Worm (Caenorhabditis elegans): ENCODE measurements around the gene rpl-36.A.

The rpl-36.A gene

DNA sequence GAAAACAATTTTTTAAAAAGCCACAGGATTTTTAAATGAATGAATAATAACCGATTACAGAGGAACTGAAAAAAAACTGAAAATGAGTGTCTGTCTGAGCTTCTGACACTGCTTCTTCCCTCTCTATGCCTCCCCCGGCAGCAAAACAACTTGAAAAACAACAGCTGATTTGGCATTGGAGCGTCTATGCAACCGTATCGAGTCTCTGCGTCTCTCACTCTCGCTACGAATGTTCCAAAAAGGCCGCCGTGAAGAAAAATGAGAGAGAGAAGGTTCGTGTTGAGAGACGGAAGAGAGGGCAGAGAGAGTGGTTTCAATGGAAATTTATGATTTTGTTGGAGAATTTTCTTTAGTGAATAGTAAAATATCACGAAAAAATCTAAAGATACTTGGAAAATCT, 6.0 kb upstream of the rpl-36.A start:
- TF ChIP-seq ztf-23 (GFP tag; IDR thresholded peaks at IDR 0.05) (no peak), flt-1 (GFP tag; IDR thresholded peaks at IDR 0.05) (no peak), T22C8.4 (GFP tag; IDR thresholded peaks at IDR 0.05) (no peak), cog-1 (tag; optimal IDR thresholded peaks at IDR 0.05) (peak; percentile 29), med-1 (GFP tag; optimal IDR thresholded peaks at IDR 0.05; ENCODE audit: insufficient read depth) (no peak)

ce11 chrII:11101171-11101570, 4.2 kb upstream of the rpl-36.A start:
- TF ChIP-seq tab-1 (GFP tag; IDR thresholded peaks at IDR 0.05) (no peak), med-1 (GFP tag; optimal IDR thresholded peaks at IDR 0.05; ENCODE audit: insufficient read depth) (no peak), ref-1 (GFP tag; conservative IDR thresholded peaks at IDR 0.05) (no peak), flt-1 (GFP tag; IDR thresholded peaks at IDR 0.05) (no peak), T22C8.4 (GFP tag; IDR thresholded peaks at IDR 0.05) (no peak), ztf-29 (GFP tag; IDR thresholded peaks at IDR 0.05) (no peak), cog-1 (tag; optimal IDR thresholded peaks at IDR 0.05) (no peak), klf-2 (GFP tag; conservative IDR thresholded peaks at IDR 0.05) (no peak), ztf-23 (GFP tag; IDR thresholded peaks at IDR 0.05) (no peak)

DNA sequence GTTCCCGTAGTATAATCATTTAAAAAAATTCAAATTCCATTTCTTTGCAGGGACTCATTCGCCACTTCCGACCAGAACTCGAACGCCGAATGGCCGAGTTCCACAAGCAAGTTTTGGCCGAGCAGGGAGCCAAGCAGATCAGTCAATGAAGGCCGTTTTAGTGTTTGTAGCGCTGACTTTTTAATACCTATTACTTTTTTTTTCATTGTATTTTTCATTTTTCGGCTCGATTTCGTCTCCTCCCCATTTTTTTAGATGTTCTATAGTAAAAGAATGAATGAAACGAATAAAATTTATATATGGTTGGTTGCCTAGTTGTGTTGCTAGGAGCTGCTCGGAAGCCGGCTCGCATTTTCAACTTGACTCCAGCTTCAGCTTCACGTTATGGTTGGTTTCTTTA, 2.8 kb upstream of the rpl-36.A start, which contains the start of gene C09H10.4:
TSS of gene C09H10.4 (plus strand) at position 301 of the 400 bp plus-strand sequence.
- no peak for TF ChIP-seq med-1 (GFP tag; optimal IDR thresholded peaks at IDR 0.05; ENCODE audit: insufficient read depth)
- TF ChIP-seq ztf-29 (GFP tag; IDR thresholded peaks at IDR 0.05) = no peak
- no peak for TF ChIP-seq ztf-23 (GFP tag; IDR thresholded peaks at IDR 0.05)
- no peak for TF ChIP-seq flt-1 (GFP tag; IDR thresholded peaks at IDR 0.05)
- TF ChIP-seq klf-2 (GFP tag; conservative IDR thresholded peaks at IDR 0.05) = no peak
- TF ChIP-seq T22C8.4 (GFP tag; IDR thresholded peaks at IDR 0.05) = no peak
- TF ChIP-seq tab-1 (GFP tag; IDR thresholded peaks at IDR 0.05) = no peak
- TF ChIP-seq ref-1 (GFP tag; conservative IDR thresholded peaks at IDR 0.05) = no peak
- no peak for TF ChIP-seq cog-1 (tag; optimal IDR thresholded peaks at IDR 0.05)

DNA sequence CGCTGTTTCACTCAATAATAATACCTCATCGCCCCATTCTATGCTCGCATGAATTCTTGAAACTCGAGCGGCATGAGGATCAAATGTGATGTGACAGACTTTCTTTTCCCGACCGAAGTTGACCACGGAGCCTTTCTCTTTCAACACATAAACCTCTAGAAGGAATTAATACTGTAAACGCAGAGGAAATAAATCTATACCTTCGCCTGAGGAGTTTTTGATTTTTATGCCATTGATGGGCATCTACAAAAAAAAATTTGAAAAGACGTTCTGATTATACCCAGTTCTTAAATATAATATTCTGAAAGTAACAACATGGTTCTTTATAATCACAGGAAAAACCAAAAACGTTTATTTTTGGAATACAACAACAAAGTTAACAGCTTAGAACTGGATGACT, 771 bp downstream of the rpl-36.A start, which contains the start of gene nbs-1:
TSS of gene nbs-1 (minus strand) at position 246 of the 400 bp plus-strand sequence.
- no peak for TF ChIP-seq ztf-23 (GFP tag; IDR thresholded peaks at IDR 0.05)
- no peak for TF ChIP-seq T22C8.4 (GFP tag; IDR thresholded peaks at IDR 0.05)
- no peak for TF ChIP-seq cog-1 (tag; optimal IDR thresholded peaks at IDR 0.05)
- no peak for TF ChIP-seq tab-1 (GFP tag; IDR thresholded peaks at IDR 0.05)
- TF ChIP-seq med-1 (GFP tag; optimal IDR thresholded peaks at IDR 0.05; ENCODE audit: insufficient read depth) = no peak
- no peak for TF ChIP-seq flt-1 (GFP tag; IDR thresholded peaks at IDR 0.05)
- TF ChIP-seq ztf-29 (GFP tag; IDR thresholded peaks at IDR 0.05) = no peak
- no peak for TF ChIP-seq ref-1 (GFP tag; conservative IDR thresholded peaks at IDR 0.05)
- TF ChIP-seq klf-2 (GFP tag; conservative IDR thresholded peaks at IDR 0.05) = no peak

ce11 chrII:11094431-11094830, 2.6 kb downstream of the rpl-36.A start:
- TF ChIP-seq med-1 (GFP tag; optimal IDR thresholded peaks at IDR 0.05; ENCODE audit: insufficient read depth) (no peak), ztf-23 (GFP tag; IDR thresholded peaks at IDR 0.05) (no peak), ztf-29 (GFP tag; IDR thresholded peaks at IDR 0.05) (no peak), cog-1 (tag; optimal IDR thresholded peaks at IDR 0.05) (no peak), ref-1 (GFP tag; conservative IDR thresholded peaks at IDR 0.05) (no peak), klf-2 (GFP tag; conservative IDR thresholded peaks at IDR 0.05) (no peak)

- no peak for TF ChIP-seq klf-2 (GFP tag; conservative IDR thresholded peaks at IDR 0.05)
- TF ChIP-seq tab-1 (GFP tag; IDR thresholded peaks at IDR 0.05) = no peak
- TF ChIP-seq ztf-29 (GFP tag; IDR thresholded peaks at IDR 0.05) = no peak
- no peak for TF ChIP-seq flt-1 (GFP tag; IDR thresholded peaks at IDR 0.05)
- TF ChIP-seq med-1 (GFP tag; optimal IDR thresholded peaks at IDR 0.05; ENCODE audit: insufficient read depth) = no peak
- no peak for TF ChIP-seq ztf-23 (GFP tag; IDR thresholded peaks at IDR 0.05)
- TF ChIP-seq ref-1 (GFP tag; conservative IDR thresholded peaks at IDR 0.05) = no peak
- no peak for TF ChIP-seq T22C8.4 (GFP tag; IDR thresholded peaks at IDR 0.05)
- TF ChIP-seq cog-1 (tag; optimal IDR thresholded peaks at IDR 0.05) = no peak
Measured at ce11 chrII:11092413-11092812, 4.6 kb downstream of the rpl-36.A start, which contains the start of gene rpl-42. Gene rpl-42 (plus strand): TSS chrII:11092713.

- TF ChIP-seq ztf-23 (GFP tag; IDR thresholded peaks at IDR 0.05) (no peak), klf-2 (GFP tag; conservative IDR thresholded peaks at IDR 0.05) (no peak), T22C8.4 (GFP tag; IDR thresholded peaks at IDR 0.05) (no peak), ref-1 (GFP tag; conservative IDR thresholded peaks at IDR 0.05) (no peak), tab-1 (GFP tag; IDR thresholded peaks at IDR 0.05) (no peak), med-1 (GFP tag; optimal IDR thresholded peaks at IDR 0.05; ENCODE audit: insufficient read depth) (no peak), cog-1 (tag; optimal IDR thresholded peaks at IDR 0.05) (no peak), flt-1 (GFP tag; IDR thresholded peaks at IDR 0.05) (no peak), ztf-29 (GFP tag; IDR thresholded peaks at IDR 0.05) (no peak)
Measured at ce11 chrII:11091577-11091976, 5.4 kb downstream of the rpl-36.A start.

DNA sequence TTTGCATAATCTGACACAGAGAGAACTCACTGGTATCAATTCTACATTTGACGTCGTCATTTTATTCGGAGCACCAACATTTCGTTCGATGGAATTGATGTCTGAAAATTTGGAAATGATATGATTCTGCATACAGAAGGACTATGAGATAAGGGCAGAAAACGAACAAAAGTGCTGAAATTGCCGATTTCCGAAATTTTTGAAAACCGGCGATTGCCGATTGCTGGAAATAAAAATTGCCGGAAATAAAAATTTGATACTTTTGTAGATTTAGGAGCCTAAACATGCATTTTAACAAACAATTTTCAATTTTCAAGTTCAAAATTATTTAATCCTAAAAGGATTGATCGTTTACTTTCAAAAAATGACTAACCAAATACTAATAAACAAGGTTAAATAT, 7.6 kb downstream of the rpl-36.A start, which contains the start of gene unc-53:
TSS of gene unc-53 (minus strand) at position 101 of the 400 bp plus-strand sequence.
- no peak for TF ChIP-seq ztf-29 (GFP tag; IDR thresholded peaks at IDR 0.05)
- no peak for TF ChIP-seq cog-1 (tag; optimal IDR thresholded peaks at IDR 0.05)
- TF ChIP-seq med-1 (GFP tag; optimal IDR thresholded peaks at IDR 0.05; ENCODE audit: insufficient read depth) = no peak
- no peak for TF ChIP-seq flt-1 (GFP tag; IDR thresholded peaks at IDR 0.05)
- no peak for TF ChIP-seq klf-2 (GFP tag; conservative IDR thresholded peaks at IDR 0.05)
- no peak for TF ChIP-seq ztf-23 (GFP tag; IDR thresholded peaks at IDR 0.05)
- no peak for TF ChIP-seq ref-1 (GFP tag; conservative IDR thresholded peaks at IDR 0.05)

DNA sequence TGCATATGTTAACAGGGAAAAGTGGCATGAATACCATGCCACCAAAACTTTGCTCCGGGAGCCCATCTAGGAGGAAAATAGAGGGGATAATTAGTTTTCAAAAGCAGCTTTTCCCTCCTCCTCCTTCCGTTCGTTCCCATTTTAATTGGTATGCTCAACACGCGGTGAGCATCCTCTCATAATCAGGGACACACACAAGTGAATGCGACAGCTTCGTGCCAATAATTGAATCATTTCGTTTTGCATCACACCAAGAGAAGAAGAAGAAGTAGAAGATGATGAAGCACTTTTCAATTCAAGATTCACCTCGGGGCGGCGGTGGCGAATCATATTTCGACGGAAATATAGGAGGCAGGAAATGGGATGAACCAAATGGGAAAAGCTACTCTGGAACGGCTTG, 8.9 kb downstream of the rpl-36.A start:
- TF ChIP-seq ztf-23 (GFP tag; IDR thresholded peaks at IDR 0.05) = no peak
- no peak for TF ChIP-seq ztf-29 (GFP tag; IDR thresholded peaks at IDR 0.05)

DNA sequence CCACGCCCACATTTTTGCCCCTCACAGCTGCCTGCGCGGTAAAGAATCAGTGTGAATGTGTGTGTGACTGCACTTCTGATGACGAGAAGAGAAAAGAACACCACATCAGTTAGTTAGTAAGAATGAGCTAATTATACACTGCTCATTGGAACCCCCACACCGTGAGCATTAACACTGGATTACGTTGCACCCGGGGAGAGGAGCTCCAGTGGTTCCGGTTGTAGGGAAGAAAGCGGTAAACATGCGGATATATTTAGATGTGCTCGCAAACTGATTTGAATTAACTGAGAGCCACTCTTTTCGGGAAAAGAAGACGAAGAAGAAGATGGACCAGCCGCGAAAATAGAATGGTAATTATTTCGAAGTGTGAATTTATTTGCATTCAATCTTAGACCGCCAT, 10.2 kb downstream of the rpl-36.A start:
- no peak for TF ChIP-seq ztf-23 (GFP tag; IDR thresholded peaks at IDR 0.05)
- no peak for TF ChIP-seq T22C8.4 (GFP tag; IDR thresholded peaks at IDR 0.05)
